Fruit fly (Drosophila melanogaster) whole organism: ENCODE measurements around the gene pns.

Experiments used
- EcR ChIP-seq, 2 experiments: fragments of >200 bp; optimal IDR thresholded peaks; 2 replicates each; lab custom pipeline; 2017; ENCODE audit warnings: missing biosample characterization in 2 of 2, missing genetic modification characterization in 2 of 2, missing genetic modification reagents in 2 of 2
- pan ChIP-seq: fragments of >200 bp; optimal IDR thresholded peaks from 2 replicates; lab custom pipeline; 2017

- TF ChIP-seq EcR (GFP tag; optimal IDR thresholded peaks at IDR 0.05; lab: Kevin White, UChicago) (no peak), pan (lab: Kevin White, UChicago) (no peak)
Observed at dm6 chr3L:1549634-1550071, 12.7 kb downstream of the pns start.
